Worm (Caenorhabditis elegans) whole organism, L4 larva: ENCODE data around the gene R02E4.3.

Source experiments
- F10B5.3 ChIP-seq: sonication (generic microtip); optimal IDR thresholded peaks from 2 replicates; lab custom pipeline; 2016; ENCODE audit warnings: mild to moderate bottlenecking, missing genetic modification characterization, missing compliant biosample characterization
- T26A8.4 ChIP-seq: fragments of 200-800 bp; sonication (Bioruptor generic); IDR thresholded peaks from 2 replicates; pipeline ENCODE4 v1.3.6; 2022; ENCODE audit warnings: missing genetic modification characterization, missing compliant biosample characterization
- Y5F2A.4 ChIP-seq: fragments of 200-800 bp; sonication (Bioruptor generic); optimal IDR thresholded peaks from 2 replicates; lab custom pipeline; 2018; ENCODE audit warnings: mild to moderate bottlenecking, missing genetic modification characterization, missing compliant biosample characterization
- Y75B8A.6 ChIP-seq: fragments of 200-800 bp; sonication (Bioruptor generic); IDR thresholded peaks from 2 replicates; pipeline ENCODE4 v1.3.6; 2022; ENCODE audit warnings: missing genetic modification reagents, missing genetic modification characterization, missing compliant biosample characterization
- ZK546.5 ChIP-seq, 2 experiments: sonication (generic microtip); optimal IDR thresholded peaks; 2 replicates each; lab custom pipeline; 2017; ENCODE audit warnings: missing biosample characterization in 2 of 2, missing genetic modification characterization in 2 of 2
- aha-1 ChIP-seq: fragments of 150-350 bp; peaks from one replicate; lab custom pipeline; 2014; ENCODE audit warnings: missing biosample characterization, missing genetic modification characterization
- ama-1 ChIP-seq: fragments of 150-350 bp; optimal IDR thresholded peaks from 2 replicates; lab custom pipeline; 2014; ENCODE audit warnings: inconsistent platforms, mixed read lengths
- ceh-20 ChIP-seq: fragments of 200-800 bp; sonication (Bioruptor generic); IDR thresholded peaks from 2 replicates; pipeline ENCODE4 v1.3.6; 2022; ENCODE audit warnings: missing genetic modification reagents, missing genetic modification characterization, missing compliant biosample characterization
- ceh-32 ChIP-seq: sonication (generic microtip); optimal IDR thresholded peaks from 2 replicates; lab custom pipeline; 2016; ENCODE audit warnings: mild to moderate bottlenecking, missing genetic modification characterization, missing compliant biosample characterization; ENCODE audit not compliant: poor library complexity
- ceh-44 ChIP-seq: fragments of 200-800 bp; sonication (Bioruptor generic); IDR thresholded peaks from 2 replicates; pipeline ENCODE4 v1.3.6; 2022; ENCODE audit warnings: missing genetic modification reagents, missing genetic modification characterization, missing compliant biosample characterization
- daf-16 ChIP-seq, 3 experiments: sonication (generic microtip); optimal IDR thresholded peaks; 2 replicates each; lab custom pipeline; 2016 to 2017; ENCODE audit warnings: missing genetic modification characterization in 3 of 3, missing genetic modification reagents in 3 of 3, mild to moderate bottlenecking in 2 of 3, missing compliant biosample characterization in 2 of 3, missing biosample characterization in 1 of 3, moderate library complexity in 1 of 3
- dmd-8 ChIP-seq: fragments of 200-800 bp; sonication (Bioruptor generic); IDR thresholded peaks from 2 replicates; pipeline ENCODE4 v1.3.6; 2022; ENCODE audit warnings: missing genetic modification characterization, missing compliant biosample characterization
- duxl-1 ChIP-seq: sonication (generic microtip); optimal IDR thresholded peaks from 2 replicates; lab custom pipeline; 2016; ENCODE audit warnings: mild to moderate bottlenecking, missing genetic modification characterization, moderate library complexity, missing compliant biosample characterization; ENCODE audit not compliant: poor library complexity
- egl-27 ChIP-seq: sonication (generic microtip); optimal IDR thresholded peaks from 3 replicates; lab custom pipeline; 2017; ENCODE audit warnings: missing biosample characterization, missing genetic modification reagents, missing genetic modification characterization
- egl-43 ChIP-seq: fragments of 200-800 bp; sonication (Bioruptor generic); IDR thresholded peaks from 2 replicates; pipeline ENCODE4 v1.3.6; 2022; ENCODE audit warnings: missing genetic modification reagents, missing genetic modification characterization, missing compliant biosample characterization
- hif-1 ChIP-seq, 2 experiments: sonication (generic microtip); optimal IDR thresholded peaks; 2 replicates each; lab custom pipeline; 2016 to 2017; ENCODE audit warnings: missing compliant biosample characterization in 2 of 2, missing genetic modification characterization in 2 of 2, missing genetic modification reagents in 2 of 2, missing genotype in 2 of 2, mild to moderate bottlenecking in 1 of 2
- hlh-11 ChIP-seq: fragments of 200-800 bp; sonication (Bioruptor generic); optimal IDR thresholded peaks from 2 replicates; lab custom pipeline; 2018; ENCODE audit warnings: mild to moderate bottlenecking, missing genetic modification characterization, missing compliant biosample characterization
- hlh-30 ChIP-seq: sonication (generic microtip); optimal IDR thresholded peaks from 2 replicates; lab custom pipeline; 2017; ENCODE audit warnings: antibody characterized with exemption, mild to moderate bottlenecking, missing genetic modification characterization, missing compliant biosample characterization; ENCODE audit not compliant: insufficient read depth
- jun-1 ChIP-seq: fragments of 150-350 bp; optimal IDR thresholded peaks from 2 replicates; lab custom pipeline; 2014; ENCODE audit warnings: missing biosample characterization, missing genetic modification reagents, missing genetic modification characterization
- lim-7 ChIP-seq: fragments of 200-800 bp; sonication (Bioruptor generic); IDR thresholded peaks from 2 replicates; pipeline ENCODE4 v1.3.6; 2022; ENCODE audit warnings: missing genetic modification characterization, missing compliant biosample characterization
- lin-15B ChIP-seq: fragments of 150-350 bp; sonication (generic microtip); optimal IDR thresholded peaks from 3 replicates; lab custom pipeline; 2014; ENCODE audit warnings: missing biosample characterization, missing genetic modification characterization
- mdl-1 ChIP-seq, 2 experiments: fragments of 150-350 bp in 1 of 2; sonication (generic microtip) in 1 of 2; optimal IDR thresholded peaks; 2 replicates each; lab custom pipeline; 2014 to 2017; ENCODE audit warnings: missing biosample characterization in 2 of 2, missing genetic modification characterization in 2 of 2
- mes-2 ChIP-seq: sonication (generic microtip); optimal IDR thresholded peaks from 2 replicates; lab custom pipeline; 2016; ENCODE audit warnings: missing genotype, mild to moderate bottlenecking, missing genetic modification characterization, missing compliant biosample characterization; ENCODE audit not compliant: poor library complexity, severe bottlenecking
- mxl-3 ChIP-seq: fragments of 200-800 bp; sonication (Bioruptor generic); optimal IDR thresholded peaks from 2 replicates; lab custom pipeline; 2018; ENCODE audit warnings: mild to moderate bottlenecking, missing genetic modification characterization, missing compliant biosample characterization
- nhr-102 ChIP-seq: sonication (generic microtip); optimal IDR thresholded peaks from 2 replicates; lab custom pipeline; 2016; ENCODE audit warnings: mild to moderate bottlenecking, missing genetic modification characterization, moderate library complexity, missing compliant biosample characterization
- nhr-237 ChIP-seq: sonication (generic microtip); optimal IDR thresholded peaks from 2 replicates; lab custom pipeline; 2017; ENCODE audit warnings: missing biosample characterization, missing genetic modification characterization
- nhr-25 ChIP-seq: sonication (generic microtip); optimal IDR thresholded peaks from 2 replicates; lab custom pipeline; 2017; ENCODE audit warnings: missing genetic modification characterization, mild to moderate bottlenecking, missing compliant biosample characterization, antibody characterized with exemption, moderate library complexity, borderline replicate concordance; ENCODE audit not compliant: insufficient read depth
- nhr-28 ChIP-seq: fragments of 150-350 bp; optimal IDR thresholded peaks from 2 replicates; lab custom pipeline; 2014; ENCODE audit warnings: missing biosample characterization, missing genetic modification characterization
- nhr-42 ChIP-seq: fragments of 200-800 bp; sonication (Bioruptor generic); IDR thresholded peaks from 2 replicates; pipeline ENCODE4 v1.3.6; 2022; ENCODE audit warnings: missing genetic modification characterization, missing compliant biosample characterization
- nhr-6 ChIP-seq: fragments of 150-350 bp; optimal IDR thresholded peaks from 2 replicates; lab custom pipeline; 2014; ENCODE audit warnings: missing biosample characterization, missing genetic modification characterization
- pha-4 ChIP-seq, 2 experiments: fragments of 150-350 bp in 1 of 2; fragments of 200-800 bp in 1 of 2; sonication (Bioruptor generic) in 1 of 2; IDR thresholded peaks in 1 of 2; optimal IDR thresholded peaks in 1 of 2; 2 replicates each; pipeline versions ENCODE4 v1.3.6 to Lab custom; 2014 to 2022; ENCODE audit warnings: missing genetic modification characterization in 2 of 2, missing genetic modification reagents in 2 of 2, missing biosample characterization in 1 of 2, missing compliant biosample characterization in 1 of 2
- pqm-1 ChIP-seq: sonication (generic microtip); optimal IDR thresholded peaks from 2 replicates; lab custom pipeline; 2017; ENCODE audit warnings: missing biosample characterization, missing genetic modification characterization
- rbr-2 ChIP-seq: sonication (generic microtip); optimal IDR thresholded peaks from 2 replicates; lab custom pipeline; 2016; ENCODE audit warnings: missing genotype, missing genetic modification characterization, missing compliant biosample characterization
- set-16 ChIP-seq: fragments of 200-800 bp; sonication (Bioruptor generic); IDR thresholded peaks from 2 replicates; pipeline ENCODE4 v1.3.6; 2022; ENCODE audit warnings: missing genetic modification reagents, missing genetic modification characterization, missing compliant biosample characterization
- unc-130 ChIP-seq: sonication (generic microtip); optimal IDR thresholded peaks from 2 replicates; lab custom pipeline; 2016; ENCODE audit warnings: missing genetic modification reagents, missing genetic modification characterization, missing compliant biosample characterization
- zfp-2 ChIP-seq: sonication (generic microtip); optimal IDR thresholded peaks from 2 replicates; lab custom pipeline; 2016; ENCODE audit warnings: mild to moderate bottlenecking, missing genetic modification characterization, missing compliant biosample characterization
- zip-11 ChIP-seq: fragments of 200-800 bp; sonication (Bioruptor generic); IDR thresholded peaks from 2 replicates; pipeline ENCODE4 v1.3.6; 2022; ENCODE audit warnings: missing genetic modification characterization, missing compliant biosample characterization

R02E4.3 gene

ce11 chrX:4137452-4138164 is 35.7 kb upstream of the R02E4.3 start (continued):
- TF ChIP-seq Y5F2A.4 (GFP tag; lab: Kevin White, UChicago) (no peak), egl-43 (GFP tag; lab: Robert Waterston, UW) (no peak), F10B5.3 (tag; lab: Kevin White, UChicago) (no peak), pqm-1 (tag; lab: Kevin White, UChicago) (no peak), mxl-3 (GFP tag; lab: Kevin White, UChicago) (peak; percentile 12), mes-2 (tag; lab: Kevin White, UChicago) (peak; percentile 33), zfp-2 (tag; lab: Kevin White, UChicago) (no peak), ZK546.5 (tag; optimal IDR thresholded peaks at IDR 0.05; lab: Kevin White, UChicago) (no peak), unc-130 (no peak), ceh-32 (tag; lab: Kevin White, UChicago) (no peak), nhr-6 (tag; lab: Kevin White, UChicago) (no peak), nhr-25 (tag; lab: Kevin White, UChicago) (no peak), lin-15B (no peak), nhr-28 (tag; lab: Kevin White, UChicago) (peak; percentile 57), rbr-2 (peak; percentile 53), ceh-20 (GFP tag; lab: Robert Waterston, UW) (0 out of 2 replicates have a peak, but pooled peaks have one; percentile 10), lim-7 (GFP tag; lab: Robert Waterston, UW) (no peak), dmd-8 (GFP tag; lab: Robert Waterston, UW) (no peak), ceh-44 (no peak), pha-4 (GFP tag; IDR thresholded peaks at IDR 0.05; lab: Robert Waterston, UW) (no peak), pha-4 (tag; optimal IDR thresholded peaks at IDR 0.05; lab: Kevin White, UChicago) (no peak), nhr-237 (tag; lab: Kevin White, UChicago) (no peak), duxl-1 (tag; lab: Kevin White, UChicago) (no peak), nhr-102 (no peak), egl-27 (tag; lab: Kevin White, UChicago) (no peak)

DNA sequence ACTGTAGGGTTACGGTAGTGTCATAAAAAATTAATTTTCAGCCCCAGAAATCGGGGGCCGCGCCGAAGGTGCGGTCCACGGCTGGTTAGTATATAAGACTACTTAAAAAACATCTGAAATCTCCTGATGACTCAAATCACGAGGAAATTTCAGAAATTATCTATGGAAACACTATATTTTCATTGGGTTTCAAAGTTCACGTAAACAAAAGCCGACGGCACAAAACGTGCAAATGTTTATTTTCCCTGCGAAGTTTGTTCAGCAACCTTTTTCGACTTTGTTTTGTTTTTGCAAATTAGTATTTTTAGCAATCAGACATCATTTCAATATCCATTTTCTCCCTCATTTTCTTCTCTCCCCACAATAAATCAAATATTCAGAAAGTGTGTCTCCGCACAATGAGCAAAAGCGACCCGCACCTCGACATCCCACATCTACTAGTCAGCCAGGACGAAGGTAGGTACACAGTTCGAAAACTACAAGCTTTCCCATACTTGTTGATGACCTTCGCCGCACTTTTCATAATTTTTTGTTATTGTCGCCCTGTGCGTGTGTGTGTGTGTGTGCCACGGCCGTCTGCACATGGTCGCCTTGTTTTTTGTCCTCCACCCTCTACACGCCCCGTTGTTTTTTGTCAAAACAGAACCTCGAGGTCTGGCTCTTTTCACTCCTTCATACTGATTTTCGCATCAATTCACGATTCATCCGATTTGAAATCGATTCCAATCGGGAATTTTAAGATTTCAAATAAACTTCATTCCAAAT is 34.8 kb upstream of the R02E4.3 start:
- TF ChIP-seq ZK546.5 (tag; optimal IDR thresholded peaks at IDR 0.05; lab: Kevin White, UChicago): no peak
- TF ChIP-seq hlh-30 (tag; lab: Kevin White, UChicago): peak; percentile 63
- no peak for TF ChIP-seq hif-1 (tag; optimal IDR thresholded peaks at IDR 0.05; lab: Kevin White, UChicago)
- TF ChIP-seq set-16 (GFP tag; lab: Robert Waterston, UW): no peak
- 0 out of 2 replicates have a peak, but pooled peaks have one; percentile 8 for TF ChIP-seq T26A8.4 (GFP tag; lab: Robert Waterston, UW)
- TF ChIP-seq jun-1: no peak
- no peak for TF ChIP-seq daf-16 (GFP tag; optimal IDR thresholded peaks at IDR 0.05; lab: Kevin White, UChicago)
- peak; percentile 53 for TF ChIP-seq daf-16 (tag; optimal IDR thresholded peaks at IDR 0.05; lab: Kevin White, UChicago)
- TF ChIP-seq pha-4 (GFP tag; IDR thresholded peaks at IDR 0.05; lab: Robert Waterston, UW): no peak
- TF ChIP-seq pha-4 (tag; optimal IDR thresholded peaks at IDR 0.05; lab: Kevin White, UChicago): no peak
- peak; percentile 46 for TF ChIP-seq mxl-3 (GFP tag; lab: Kevin White, UChicago)
- TF ChIP-seq hlh-11 (tag; lab: Kevin White, UChicago): peak; percentile 12
- TF ChIP-seq Y75B8A.6 (GFP tag; lab: Robert Waterston, UW): no peak
- no peak for TF ChIP-seq zip-11
- TF ChIP-seq nhr-42 (GFP tag; lab: Robert Waterston, UW): 0 out of 2 replicates have a peak, but pooled peaks have one; percentile 17
- no peak for TF ChIP-seq ama-1
- TF ChIP-seq mdl-1 (tag; optimal IDR thresholded peaks at IDR 0.05; lab: Kevin White, UChicago): peak in 1 of 2 experiments; percentile 43
- TF ChIP-seq aha-1 (tag; lab: Kevin White, UChicago): peak; percentile 93
